Worm (Caenorhabditis elegans) whole organism, L2 larva: ENCODE measurements around the gene T04A8.7.

Experiments
- lin-13 ChIP-seq: fragments of 150-350 bp; optimal IDR thresholded peaks from 2 replicates; lab custom pipeline; 2014; ENCODE audit warnings: missing biosample characterization, missing genetic modification reagents, missing genetic modification characterization
- mdl-1 ChIP-seq, 2 experiments: fragments of 150-350 bp in 1 of 2; sonication (generic microtip) in 1 of 2; optimal IDR thresholded peaks; 2 replicates each; lab custom pipeline; 2017; ENCODE audit warnings: missing biosample characterization in 2 of 2, missing genetic modification characterization in 2 of 2
- snpc-4 ChIP-seq: fragments of 150-350 bp; optimal IDR thresholded peaks from 2 replicates; lab custom pipeline; 2014; ENCODE audit warnings: missing biosample characterization, missing genetic modification characterization

ce11 chrIII:4665272-4665671 is 29.9 kb upstream of the T04A8.7 start, which contains the start of gene T23F11.4:
- TF ChIP-seq lin-13 = no peak
- no peak for TF ChIP-seq mdl-1 (tag; optimal IDR thresholded peaks at IDR 0.05; lab: Kevin White, UChicago)
- TF ChIP-seq snpc-4 = no peak
